Worm (Caenorhabditis elegans): ENCODE results near the gene mstr-2.

Gene mstr-2

DNA sequence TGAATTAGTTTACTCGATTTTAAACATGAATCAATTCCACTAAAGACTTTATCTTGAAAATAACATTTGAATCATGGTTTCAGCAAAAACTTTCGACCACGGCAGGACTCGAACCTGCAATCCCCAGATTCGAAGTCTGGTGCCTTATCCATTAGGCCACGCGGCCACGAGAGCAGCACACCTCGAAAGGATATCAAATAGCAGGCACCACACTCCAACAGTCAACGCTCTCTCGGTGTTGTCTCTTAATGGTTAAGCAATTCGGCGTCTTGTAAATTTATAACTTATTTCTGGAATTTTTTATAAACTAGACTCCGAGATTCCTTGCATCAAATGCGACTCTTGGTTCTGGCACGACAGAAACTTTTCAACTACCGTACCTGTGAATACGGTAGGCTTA is 1.9 kb downstream of the mstr-2 start (continued):
- TF ChIP-seq hif-1 (tag; optimal IDR thresholded peaks at IDR 0.05) (peak in 1 of 2 experiments; percentile 55), ceh-28 (tag; optimal IDR thresholded peaks at IDR 0.05) (no peak), nhr-111 (GFP tag; optimal IDR thresholded peaks at IDR 0.05) (peak; percentile 67), nhr-25 (tag; optimal IDR thresholded peaks at IDR 0.05; ENCODE audit: borderline replicate concordance, insufficient read depth) (peak; percentile 79), zag-1 (tag; optimal IDR thresholded peaks at IDR 0.05) (no peak), hmg-1.1 (GFP tag; IDR thresholded peaks at IDR 0.05) (peak; percentile 75), unc-130 (GFP tag; optimal IDR thresholded peaks at IDR 0.05) (peak; percentile 45), dve-1 (tag; optimal IDR thresholded peaks at IDR 0.05; ENCODE audit: insufficient read depth) (peak; percentile 67), saeg-2 (GFP tag; IDR thresholded peaks at IDR 0.05) (peak; percentile 48; the same call in 1 of the 2 replicates), ceh-82 (tag; optimal IDR thresholded peaks at IDR 0.05) (no peak), ctbp-1 (GFP tag; IDR thresholded peaks at IDR 0.05) (peak; percentile 87), T20F7.1 (GFP tag; optimal IDR thresholded peaks at IDR 0.05) (no peak), zfp-3 (GFP tag; conservative IDR thresholded peaks at IDR 0.05) (peak; percentile 83), mxl-2 (GFP tag; conservative IDR thresholded peaks at IDR 0.05) (no peak), nhr-76 (tag; optimal IDR thresholded peaks at IDR 0.05) (no peak), rbr-2 (tag; optimal IDR thresholded peaks at IDR 0.05) (peak; percentile 57), nhr-28 (tag; optimal IDR thresholded peaks at IDR 0.05) (peak; percentile 9), zfp-2 (tag; optimal IDR thresholded peaks at IDR 0.05) (peak; percentile 50), spr-1 (tag; optimal IDR thresholded peaks at IDR 0.05) (peak; percentile 82), ZK546.5 (tag; optimal IDR thresholded peaks at IDR 0.05) (no peak), zip-2 (tag; optimal IDR thresholded peaks at IDR 0.05) (no peak), lin-15B (tag; optimal IDR thresholded peaks at IDR 0.05) (no peak), snpc-4 (tag; optimal IDR thresholded peaks at IDR 0.05) (no peak), lsy-2 (tag; optimal IDR thresholded peaks at IDR 0.05) (peak; percentile 13 to 88), cey-2 (tag; optimal IDR thresholded peaks at IDR 0.05; ENCODE audit: borderline replicate concordance, insufficient read depth) (no peak), tra-1 (GFP tag; IDR thresholded peaks at IDR 0.05) (peak; percentile 77), lin-38 (GFP tag; IDR thresholded peaks at IDR 0.05) (peak; percentile 77), duxl-1 (tag; optimal IDR thresholded peaks at IDR 0.05; ENCODE audit: poor library complexity) (peak; percentile 86), pha-4 (GFP tag; IDR thresholded peaks at IDR 0.05) (peak; percentile 75), pha-4 (tag; optimal IDR thresholded peaks at IDR 0.05) (no peak), attf-4 (tag; optimal IDR thresholded peaks at IDR 0.05) (no peak), lim-7 (GFP tag; IDR thresholded peaks at IDR 0.05) (peak; percentile 84), ceh-62 (tag; optimal IDR thresholded peaks at IDR 0.05) (no peak), php-3 (GFP tag; IDR thresholded peaks at IDR 0.05) (peak; percentile 35; the same call in 1 of the 2 replicates), ceh-20 (GFP tag; IDR thresholded peaks at IDR 0.05) (no peak), pqm-1 (tag; optimal IDR thresholded peaks at IDR 0.05) (no peak), vab-7 (GFP tag; IDR thresholded peaks at IDR 0.05) (peak; percentile 85), lin-1 (GFP tag; IDR thresholded peaks at IDR 0.05) (peak; percentile 34; the same call in 1 of the 2 replicates), Y5F2A.4 (GFP tag; optimal IDR thresholded peaks at IDR 0.05) (peak; percentile 77), D1046.2 (GFP tag; IDR thresholded peaks at IDR 0.05) (peak; percentile 78), nhr-42 (GFP tag; IDR thresholded peaks at IDR 0.05) (peak; percentile 78), madf-5 (GFP tag; IDR thresholded peaks at IDR 0.05) (peak; percentile 29 to 88; a peak in 3 of 4 replicates), nhr-10 (tag; optimal IDR thresholded peaks at IDR 0.05) (no peak), dpl-1 (GFP tag; optimal IDR thresholded peaks at IDR 0.05) (peak; percentile 33), arid-1 (GFP tag; conservative IDR thresholded peaks at IDR 0.05) (peak; percentile 88), zip-11 (GFP tag; IDR thresholded peaks at IDR 0.05) (no peak), T26A8.4 (GFP tag; IDR thresholded peaks at IDR 0.05) (peak; percentile 87), skn-1 (tag; optimal IDR thresholded peaks at IDR 0.05) (no peak), jun-1 (tag; optimal IDR thresholded peaks at IDR 0.05) (no peak), daf-19 (GFP tag; conservative IDR thresholded peaks at IDR 0.05) (peak; percentile 73), F37D6.2 (tag; optimal IDR thresholded peaks at IDR 0.05) (peak; percentile 41)

All from whole organism, L4 larva.